Fruit fly (Drosophila melanogaster): ENCODE data around the gene Gga.

Gene Gga

dm6 chrX:9646022-9646421 lies 45.2 kb downstream of the Gga start:
- TF ChIP-seq Vsx2 (GFP tag; optimal IDR thresholded peaks at IDR 0.05; ENCODE audit: partially characterized antibody): no peak
- peak; percentile 99 for TF ChIP-seq HLH106 (tag; optimal IDR thresholded peaks at IDR 0.05)
- TF ChIP-seq brk (GFP tag; optimal IDR thresholded peaks at IDR 0.05): peak; percentile 97
- TF ChIP-seq sage (GFP tag; optimal IDR thresholded peaks at IDR 0.05): peak; percentile 97
- peak; percentile 99 for TF ChIP-seq h (GFP tag; optimal IDR thresholded peaks at IDR 0.05)
- peak; percentile 99 for TF ChIP-seq br (GFP tag; optimal IDR thresholded peaks at IDR 0.05)
- peak; percentile 98 for TF ChIP-seq OdsH (GFP tag; optimal IDR thresholded peaks at IDR 0.05)
- peak; percentile 98 for TF ChIP-seq woc (GFP tag; optimal IDR thresholded peaks at IDR 0.05)
- no peak for TF ChIP-seq Myc (optimal IDR thresholded peaks at IDR 0.05)
- TF ChIP-seq foxo (GFP tag; optimal IDR thresholded peaks at IDR 0.05): peak; percentile 97 to 99
- peak; percentile 98 for TF ChIP-seq CG32264 (GFP tag; optimal IDR thresholded peaks at IDR 0.05)
- no peak for TF ChIP-seq pan (optimal IDR thresholded peaks at IDR 0.05)
- TF ChIP-seq rgr (GFP tag; optimal IDR thresholded peaks at IDR 0.05): peak; percentile 99
- TF ChIP-seq Dif (GFP tag; optimal IDR thresholded peaks at IDR 0.05; ENCODE audit: partially characterized antibody): no peak
- TF ChIP-seq Hr83 (GFP tag; optimal IDR thresholded peaks at IDR 0.05; ENCODE audit: poor library complexity, severe bottlenecking): peak; percentile 94
- peak; percentile 99 for TF ChIP-seq Hnf4 (GFP tag; optimal IDR thresholded peaks at IDR 0.05)
- TF ChIP-seq GATAd (GFP tag; optimal IDR thresholded peaks at IDR 0.05): peak; percentile 96
- no peak for TF ChIP-seq N (GFP tag; optimal IDR thresholded peaks at IDR 0.05)
- peak; percentile 97 for TF ChIP-seq Rel (GFP tag; optimal IDR thresholded peaks at IDR 0.05)
- TF ChIP-seq Rel (tag; optimal IDR thresholded peaks at IDR 0.05): peak; percentile 94
- peak; percentile 91 for TF ChIP-seq sv (GFP tag; optimal IDR thresholded peaks at IDR 0.05)
- TF ChIP-seq Dfd (GFP tag; optimal IDR thresholded peaks at IDR 0.05): peak; percentile 46
- peak; percentile 98 for TF ChIP-seq Jra (GFP tag; optimal IDR thresholded peaks at IDR 0.05)
- peak; percentile 96 for TF ChIP-seq psq (GFP tag; optimal IDR thresholded peaks at IDR 0.05)
- TF ChIP-seq Mio (GFP tag; optimal IDR thresholded peaks at IDR 0.05): peak; percentile 94
- TF ChIP-seq lola (GFP tag; optimal IDR thresholded peaks at IDR 0.05): no peak
- peak; percentile 59 for TF ChIP-seq jim (GFP tag; optimal IDR thresholded peaks at IDR 0.05)
- TF ChIP-seq dsf (GFP tag; optimal IDR thresholded peaks at IDR 0.05; ENCODE audit: borderline replicate concordance): peak; percentile 92
- TF ChIP-seq ey (GFP tag; optimal IDR thresholded peaks at IDR 0.05): peak; percentile 99
- peak; percentile 99 for TF ChIP-seq CG9705 (GFP tag; optimal IDR thresholded peaks at IDR 0.05)
- peak; percentile 99 for TF ChIP-seq Sp1 (GFP tag; optimal IDR thresholded peaks at IDR 0.05)
- peak; percentile 98 for TF ChIP-seq dmrt93B (GFP tag; optimal IDR thresholded peaks at IDR 0.05)
- peak; percentile 99 for TF ChIP-seq fru (GFP tag; optimal IDR thresholded peaks at IDR 0.05)
- TF ChIP-seq dl (GFP tag; optimal IDR thresholded peaks at IDR 0.05; ENCODE audit: insufficient read depth in 1 of 2, partially characterized antibody in 2 of 2): no peak
- no peak for TF ChIP-seq usp (GFP tag; optimal IDR thresholded peaks at IDR 0.05)
- TF ChIP-seq Abd-B (GFP tag; optimal IDR thresholded peaks at IDR 0.05): no peak
- peak; percentile 98 for TF ChIP-seq tai (GFP tag; optimal IDR thresholded peaks at IDR 0.05)
- TF ChIP-seq Hr78 (GFP tag; optimal IDR thresholded peaks at IDR 0.05): no peak
- peak; percentile 96 for TF ChIP-seq CrebA (GFP tag; optimal IDR thresholded peaks at IDR 0.05; ENCODE audit: borderline replicate concordance)

dm6 chrX:9647067-9647466 lies 46.2 kb downstream of the Gga start:
- TF ChIP-seq Jra (GFP tag; optimal IDR thresholded peaks at IDR 0.05): no peak
- TF ChIP-seq dmrt93B (GFP tag; optimal IDR thresholded peaks at IDR 0.05): no peak

dm6 chrX:9650048-9650447 lies 49.2 kb downstream of the Gga start:
- TF ChIP-seq ey (GFP tag; optimal IDR thresholded peaks at IDR 0.05) (peak; percentile 44), brk (GFP tag; optimal IDR thresholded peaks at IDR 0.05) (no peak), Dfd (GFP tag; optimal IDR thresholded peaks at IDR 0.05) (no peak), fru (GFP tag; optimal IDR thresholded peaks at IDR 0.05) (peak; percentile 18), foxo (GFP tag; optimal IDR thresholded peaks at IDR 0.05) (peak in 1 of 2 experiments; percentile 3)

Measured in whole organism, wandering third instar larva.